Worm (Caenorhabditis elegans): Measurements from ENCODE around the gene M01H9.4.

DNA sequence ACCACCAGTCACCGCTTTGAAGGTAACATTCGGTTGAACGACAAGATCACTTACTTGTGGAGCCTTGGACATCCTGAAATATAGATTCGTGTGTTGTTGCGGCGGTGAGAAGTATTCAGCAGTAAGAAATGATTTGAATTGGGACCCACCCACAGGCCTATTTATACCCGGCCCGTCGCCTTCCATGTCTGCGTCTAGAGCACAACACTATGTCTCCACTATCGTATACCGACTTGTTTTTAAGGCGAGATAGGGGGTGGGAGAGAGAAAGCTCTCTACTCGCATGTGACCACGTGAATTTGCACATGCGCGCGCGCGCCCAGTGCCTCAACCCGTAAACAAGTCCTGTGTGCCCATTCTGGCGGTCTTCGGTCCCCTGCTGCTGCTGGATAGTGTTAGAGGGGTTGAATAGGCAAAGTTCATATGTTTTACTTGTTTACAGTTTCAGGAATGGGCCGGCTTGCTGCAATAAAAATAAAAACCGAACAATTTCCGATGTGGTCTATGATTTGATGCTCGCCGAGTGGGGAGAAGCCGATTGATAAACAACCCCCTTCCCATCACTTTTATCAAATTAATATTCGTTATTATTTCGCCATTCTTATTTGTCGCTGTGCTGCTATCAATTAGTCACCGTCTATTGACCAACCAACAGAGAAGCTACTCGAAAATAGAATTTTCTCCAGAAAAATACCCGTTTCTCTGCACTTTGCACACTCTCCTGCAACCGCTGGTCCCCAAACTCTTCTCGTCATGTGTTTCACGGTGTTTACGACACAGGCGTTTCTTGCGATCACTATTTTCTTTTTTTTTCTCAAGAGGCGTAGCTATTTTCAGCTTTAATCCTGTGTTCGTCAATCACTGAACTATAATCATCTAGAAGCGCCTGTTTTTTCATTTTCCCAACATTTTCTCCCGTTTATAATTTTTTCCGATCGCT lies 12.7 kb downstream of the M01H9.4 start:
- TF ChIP-seq unc-3 (GFP tag; conservative IDR thresholded peaks at IDR 0.05) (no peak), unc-3 (tag; optimal IDR thresholded peaks at IDR 0.05) (no peak), pag-3 (tag; optimal IDR thresholded peaks at IDR 0.05; ENCODE audit: borderline replicate concordance) (no peak), ceh-2 (tag; optimal IDR thresholded peaks at IDR 0.05) (no peak), tbx-2 (tag; optimal IDR thresholded peaks at IDR 0.05) (no peak), ceh-6 (GFP tag; optimal IDR thresholded peaks at IDR 0.05) (no peak), pqm-1 (tag; optimal IDR thresholded peaks at IDR 0.05) (no peak), unc-55 (GFP tag; optimal IDR thresholded peaks at IDR 0.05) (no peak), ets-4 (tag; optimal IDR thresholded peaks at IDR 0.05) (no peak), ceh-48 (tag; optimal IDR thresholded peaks at IDR 0.05) (no peak), hlh-15 (tag; optimal IDR thresholded peaks at IDR 0.05) (no peak), fkh-10 (GFP tag; optimal IDR thresholded peaks at IDR 0.05) (no peak), ama-1 (optimal IDR thresholded peaks at IDR 0.05) (no peak), pax-1 (tag; optimal IDR thresholded peaks at IDR 0.05) (no peak)

Data from whole organism, late embryonic.